Worm (Caenorhabditis elegans) whole organism, mixed stage, embryonic: ENCODE measurements around the gene twk-32.

ENCODE experiments used
- bed-3 ChIP-seq: fragments of 200-800 bp; sonication (Bioruptor generic); optimal IDR thresholded peaks from 3 replicates; lab custom pipeline; 2018; ENCODE audit warnings: mild to moderate bottlenecking, missing genetic modification characterization, moderate library complexity, missing compliant biosample characterization
- ces-1 ChIP-seq: fragments of 150-350 bp; optimal IDR thresholded peaks from 2 replicates; lab custom pipeline; 2014; ENCODE audit warnings: missing biosample characterization, missing genetic modification reagents, missing genetic modification characterization
- drap-1 ChIP-seq: fragments of 200-800 bp; sonication (Bioruptor generic); optimal IDR thresholded peaks from 3 replicates; lab custom pipeline; 2018; ENCODE audit warnings: mild to moderate bottlenecking, missing genetic modification characterization, missing compliant biosample characterization
- lin-13 ChIP-seq: fragments of 150-350 bp; optimal IDR thresholded peaks from 2 replicates; lab custom pipeline; 2014; ENCODE audit warnings: missing biosample characterization, missing genetic modification characterization
- mep-1 ChIP-seq: fragments of 150-350 bp; optimal IDR thresholded peaks from 2 replicates; lab custom pipeline; 2017; ENCODE audit warnings: missing biosample characterization, missing genetic modification reagents, missing genetic modification characterization, inconsistent platforms
- nhr-12 ChIP-seq: fragments of 150-350 bp; optimal IDR thresholded peaks from 2 replicates; lab custom pipeline; 2014; ENCODE audit warnings: missing biosample characterization, missing genetic modification characterization
- nhr-237 ChIP-seq: fragments of 150-350 bp; optimal IDR thresholded peaks from 2 replicates; lab custom pipeline; 2014; ENCODE audit warnings: missing biosample characterization, missing genetic modification characterization
- nhr-28 ChIP-seq: fragments of 150-350 bp; optimal IDR thresholded peaks from 2 replicates; lab custom pipeline; 2014; ENCODE audit warnings: missing biosample characterization, missing genetic modification characterization
- nhr-76 ChIP-seq: sonication (generic microtip); optimal IDR thresholded peaks from 2 replicates; lab custom pipeline; 2017; ENCODE audit warnings: missing biosample characterization, missing genetic modification characterization
- pha-4 ChIP-seq: fragments of 150-350 bp; optimal IDR thresholded peaks from 2 replicates; lab custom pipeline; 2018; ENCODE audit warnings: missing biosample characterization, missing genetic modification reagents, missing genetic modification characterization
- unc-39 ChIP-seq: fragments of 150-350 bp; optimal IDR thresholded peaks from 2 replicates; lab custom pipeline; 2014; ENCODE audit warnings: missing biosample characterization, missing genetic modification characterization
- unc-62 ChIP-seq: fragments of 150-350 bp; optimal IDR thresholded peaks from 2 replicates; lab custom pipeline; 2014; ENCODE audit warnings: missing biosample characterization, missing genetic modification reagents, missing genetic modification characterization
- ztf-11 ChIP-seq: fragments of 150-350 bp; optimal IDR thresholded peaks from 2 replicates; lab custom pipeline; 2014; ENCODE audit warnings: missing biosample characterization, missing genetic modification characterization

- TF ChIP-seq pha-4 (tag; lab: Kevin White, UChicago): no peak
- TF ChIP-seq ztf-11 (tag; lab: Kevin White, UChicago): no peak
- TF ChIP-seq unc-62 (GFP tag; lab: Kevin White, UChicago): no peak
- TF ChIP-seq ces-1 (GFP tag; lab: Kevin White, UChicago): no peak
- TF ChIP-seq nhr-76 (tag; lab: Kevin White, UChicago): no peak
- no peak for TF ChIP-seq mep-1 (tag; lab: Kevin White, UChicago)
- TF ChIP-seq drap-1 (GFP tag; lab: Kevin White, UChicago): no peak
- no peak for TF ChIP-seq unc-39
- no peak for TF ChIP-seq nhr-12 (tag; lab: Kevin White, UChicago)
- TF ChIP-seq nhr-28 (tag; lab: Kevin White, UChicago): no peak
- no peak for TF ChIP-seq lin-13 (tag; lab: Kevin White, UChicago)
- no peak for TF ChIP-seq nhr-237 (tag; lab: Kevin White, UChicago)
- no peak for TF ChIP-seq bed-3 (GFP tag; lab: Kevin White, UChicago)
Observed at ce11 chrV:13807232-13807631, 10.8 kb downstream of the twk-32 start, which contains the start of gene swan-1.
